Worm (Caenorhabditis elegans) whole organism, mixed stage, embryonic: Measurements from ENCODE around the gene zfp-3.

Source experiments
- drap-1 ChIP-seq: fragments of 200-800 bp; sonication (Bioruptor generic); optimal IDR thresholded peaks from 3 replicates; lab custom pipeline; 2018; ENCODE audit warnings: mild to moderate bottlenecking, missing genetic modification characterization, missing compliant biosample characterization
- elt-1 ChIP-seq: sonication (generic microtip); optimal IDR thresholded peaks from 2 replicates; lab custom pipeline; 2017; ENCODE audit warnings: missing genetic modification characterization, mild to moderate bottlenecking, missing compliant biosample characterization, antibody characterized with exemption, moderate library complexity, borderline replicate concordance; ENCODE audit not compliant: insufficient read depth
- unc-39 ChIP-seq: fragments of 150-350 bp; optimal IDR thresholded peaks from 2 replicates; lab custom pipeline; 2014; ENCODE audit warnings: missing biosample characterization, missing genetic modification characterization

DNA sequence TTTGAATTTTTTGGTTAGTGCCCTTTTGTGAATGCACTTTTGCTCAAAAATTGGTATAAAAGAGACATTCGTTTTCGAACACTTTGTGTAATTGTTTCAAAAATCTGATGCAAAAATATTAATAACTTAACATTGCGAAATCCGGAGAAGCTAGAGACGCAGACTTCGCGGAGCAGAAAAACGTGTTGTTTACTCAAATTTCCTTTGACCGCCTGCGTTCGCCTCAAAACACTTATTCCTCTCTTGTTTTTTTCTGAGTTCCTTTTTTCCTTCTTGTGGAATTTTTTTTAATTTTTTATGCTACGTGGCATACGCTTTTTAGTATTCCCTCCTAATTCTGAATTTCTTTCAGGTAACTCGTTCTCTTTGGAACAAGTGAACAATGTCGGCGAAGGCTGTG, 32.7 kb upstream of the zfp-3 start, which contains the start of gene acly-1:
- no peak for TF ChIP-seq drap-1
- TF ChIP-seq elt-1, result no peak
- no peak for TF ChIP-seq unc-39 (tag; lab: Kevin White, UChicago)
